Fruit fly (Drosophila melanogaster): ENCODE results near the gene CG6769.

dm6 chrX:17852457-17852856 is 8.3 kb upstream of the CG6769 start, which contains the start of gene CG32554:
- no peak for TF ChIP-seq h (GFP tag; optimal IDR thresholded peaks at IDR 0.05)
- no peak for TF ChIP-seq dl (GFP tag; optimal IDR thresholded peaks at IDR 0.05; ENCODE audit: insufficient read depth in 1 of 2, partially characterized antibody in 2 of 2)
- no peak for TF ChIP-seq Sp1 (GFP tag; optimal IDR thresholded peaks at IDR 0.05)
- no peak for TF ChIP-seq N (GFP tag; optimal IDR thresholded peaks at IDR 0.05)
- TF ChIP-seq OdsH (GFP tag; optimal IDR thresholded peaks at IDR 0.05): no peak

Data from whole organism, wandering third instar larva.